Fruit fly (Drosophila melanogaster) whole organism, prepupa: ENCODE results near the gene CG9449.

ENCODE experiments used
- CG11762 ChIP-seq: fragments of 200-800 bp; sonication (Bioruptor generic); optimal IDR thresholded peaks from 3 replicates; lab custom pipeline; 2016; ENCODE audit warnings: missing biosample characterization, missing genetic modification characterization; ENCODE audit not compliant: insufficient read depth
- Ets21C ChIP-seq: fragments of 200-800 bp; sonication (Bioruptor generic); optimal IDR thresholded peaks from 3 replicates; lab custom pipeline; 2016; ENCODE audit warnings: missing biosample characterization, missing genetic modification characterization
- Sox14 ChIP-seq: fragments of 200-800 bp; sonication (Bioruptor generic); optimal IDR thresholded peaks from 3 replicates; lab custom pipeline; 2016; ENCODE audit warnings: missing biosample characterization, missing genetic modification characterization
- dac ChIP-seq: fragments of 200-800 bp; sonication (Bioruptor generic); optimal IDR thresholded peaks from 2 replicates; lab custom pipeline; 2017; ENCODE audit warnings: missing biosample characterization, mild to moderate bottlenecking, missing genetic modification characterization
- esn ChIP-seq: fragments of 200-800 bp; sonication (Bioruptor generic); optimal IDR thresholded peaks from 2 replicates; lab custom pipeline; 2016; ENCODE audit warnings: missing biosample characterization, mild to moderate bottlenecking, missing genetic modification characterization, moderate library complexity
- salr ChIP-seq, 2 experiments: fragments of 200-800 bp; sonication (Bioruptor generic); optimal IDR thresholded peaks; 3 replicates each; lab custom pipeline; 2016 to 2018; ENCODE audit warnings: missing biosample characterization in 2 of 2, missing genetic modification characterization in 2 of 2, mild to moderate bottlenecking in 1 of 2

DNA sequence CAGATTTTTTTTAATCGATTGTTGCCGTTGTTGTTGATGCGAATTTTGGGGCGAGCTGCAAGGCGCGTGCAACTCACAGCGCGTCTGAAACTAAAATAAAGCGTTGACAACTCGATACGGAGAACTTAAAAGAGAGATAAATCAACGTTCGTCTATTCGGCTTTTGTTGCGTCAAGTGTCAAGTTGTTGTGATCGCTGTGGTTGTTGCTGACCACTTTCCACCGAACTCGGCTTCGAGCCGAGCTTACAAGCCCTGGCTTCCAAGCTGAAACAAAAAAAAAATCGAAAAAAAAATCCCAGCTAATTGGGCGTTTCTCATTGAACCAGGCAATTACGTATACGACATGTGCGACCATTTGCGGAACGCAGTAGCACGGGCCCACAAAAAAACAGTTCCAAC lies 6.2 kb upstream of the CG9449 start, which contains the start of gene CG9452:
- TF ChIP-seq salr (GFP tag; optimal IDR thresholded peaks at IDR 0.05; lab: Kevin White, UChicago) (no peak), esn (GFP tag; lab: Kevin White, UChicago) (no peak), Sox14 (GFP tag; lab: Kevin White, UChicago) (no peak), CG11762 (GFP tag; lab: Kevin White, UChicago) (no peak), Ets21C (no peak), dac (GFP tag; lab: Kevin White, UChicago) (no peak)
